Fruit fly (Drosophila melanogaster) whole organism, embryonic: ENCODE measurements around the gene wisp.

ENCODE experiments used
- Ada2b ChIP-seq: fragments of 200-800 bp; sonication (Bioruptor generic); IDR thresholded peaks from 2 replicates; pipeline ENCODE4 v1.3.6; 2022; ENCODE audit warnings: missing biosample characterization, missing genetic modification characterization
- Adf1 ChIP-seq: fragments of 200-800 bp; sonication (Bioruptor generic); IDR thresholded peaks from 2 replicates; pipeline ENCODE4 v1.3.6; 2022; ENCODE audit warnings: missing biosample characterization, missing genetic modification characterization
- Bdp1 ChIP-seq: fragments of 200-800 bp; sonication (Bioruptor generic); optimal IDR thresholded peaks from 3 replicates; lab custom pipeline; 2016; ENCODE audit warnings: missing biosample characterization, missing genetic modification characterization
- BtbVII ChIP-seq: fragments of 200-800 bp; sonication (Bioruptor generic); optimal IDR thresholded peaks from 3 replicates; lab custom pipeline; 2017; ENCODE audit warnings: missing biosample characterization, mild to moderate bottlenecking, missing genetic modification characterization
- CG10321 ChIP-seq: fragments of 200-800 bp; sonication (Bioruptor generic); IDR thresholded peaks from 2 replicates; pipeline ENCODE4 v1.3.6; 2022; ENCODE audit warnings: missing biosample characterization, missing genetic modification characterization
- CG10462 ChIP-seq: fragments of 200-800 bp; sonication (Bioruptor generic); optimal IDR thresholded peaks from 2 replicates; lab custom pipeline; 2016; ENCODE audit warnings: missing biosample characterization, missing genetic modification characterization
- CG10959 ChIP-seq: fragments of 200-800 bp; sonication (Bioruptor generic); IDR thresholded peaks from 2 replicates; pipeline ENCODE4 v1.3.6; 2022; ENCODE audit warnings: missing biosample characterization, missing genetic modification characterization
- CG11247 ChIP-seq: fragments of 200-800 bp; sonication (Bioruptor generic); IDR thresholded peaks from 2 replicates; pipeline ENCODE4 v1.3.6; 2022; ENCODE audit warnings: missing biosample characterization, missing genetic modification characterization
- CG13123 ChIP-seq: fragments of 200-800 bp; sonication (Bioruptor generic); optimal IDR thresholded peaks from 2 replicates; lab custom pipeline; 2016; ENCODE audit warnings: missing biosample characterization, missing genetic modification characterization
- CG15479 ChIP-seq: fragments of 200-800 bp; sonication (Bioruptor generic); optimal IDR thresholded peaks from 3 replicates; lab custom pipeline; 2019; ENCODE audit warnings: missing biosample characterization, mild to moderate bottlenecking, missing genetic modification characterization, moderate library complexity
- CG15696 ChIP-seq: fragments of 200-800 bp; sonication (Bioruptor generic); optimal IDR thresholded peaks from 2 replicates; lab custom pipeline; 2019; ENCODE audit warnings: missing biosample characterization, mild to moderate bottlenecking, missing genetic modification characterization, moderate library complexity
- CG1647 ChIP-seq: fragments of 200-800 bp; sonication (Bioruptor generic); optimal IDR thresholded peaks from 3 replicates; lab custom pipeline; 2016; ENCODE audit warnings: missing biosample characterization, missing genetic modification characterization
- CG1792 ChIP-seq: fragments of 200-800 bp; sonication (Bioruptor generic); optimal IDR thresholded peaks from 2 replicates; lab custom pipeline; 2016; ENCODE audit warnings: missing biosample characterization, missing genetic modification characterization
- CG2199 ChIP-seq: fragments of 200-800 bp; sonication (Bioruptor generic); IDR thresholded peaks from 3 replicates; pipeline ENCODE4 v1.3.6; 2022; ENCODE audit warnings: missing biosample characterization, missing genetic modification characterization
- CG33557 ChIP-seq: fragments of 200-800 bp; sonication (Bioruptor generic); optimal IDR thresholded peaks from 2 replicates; lab custom pipeline; 2019; ENCODE audit warnings: missing biosample characterization, mild to moderate bottlenecking, missing genetic modification characterization, moderate library complexity
- CG3407 ChIP-seq: fragments of 200-800 bp; sonication (Bioruptor generic); optimal IDR thresholded peaks from 2 replicates; lab custom pipeline; 2018; ENCODE audit warnings: missing biosample characterization, mild to moderate bottlenecking, missing genetic modification characterization
- CG4617 ChIP-seq: fragments of 200-800 bp; sonication (Bioruptor generic); optimal IDR thresholded peaks from 3 replicates; lab custom pipeline; 2016; ENCODE audit warnings: missing biosample characterization, missing genetic modification characterization, borderline replicate concordance
- CG4854 ChIP-seq: fragments of 200-800 bp; sonication (Bioruptor generic); optimal IDR thresholded peaks from 2 replicates; lab custom pipeline; 2016; ENCODE audit warnings: missing biosample characterization, missing genetic modification characterization, inconsistent platforms
- CG5953 ChIP-seq: fragments of 200-800 bp; sonication (Bioruptor generic); IDR thresholded peaks from 2 replicates; pipeline ENCODE4 v1.3.6; 2022; ENCODE audit warnings: missing biosample characterization, missing genetic modification characterization
- CG7372 ChIP-seq: fragments of 200-800 bp; sonication (Bioruptor generic); IDR thresholded peaks from 2 replicates; pipeline ENCODE4 v1.3.6; 2022; ENCODE audit warnings: missing biosample characterization, missing genetic modification characterization
- D19B ChIP-seq: fragments of 200-800 bp; sonication (Bioruptor generic); optimal IDR thresholded peaks from 2 replicates; lab custom pipeline; 2017; ENCODE audit warnings: missing biosample characterization, mild to moderate bottlenecking, missing genetic modification characterization
- Dref ChIP-seq: fragments of 200-800 bp; sonication (Bioruptor generic); IDR thresholded peaks from 2 replicates; pipeline ENCODE4 v1.3.6; 2022; ENCODE audit warnings: missing biosample characterization, missing genetic modification characterization
- Drgx ChIP-seq: fragments of 200-800 bp; sonication (Bioruptor generic); IDR thresholded peaks from 2 replicates; pipeline ENCODE4 v1.3.6; 2022; ENCODE audit warnings: missing biosample characterization, missing genetic modification characterization
- Eip74EF ChIP-seq, 2 experiments: fragments of 200-800 bp in 1 of 2; fragments of >200 bp in 1 of 2; sonication (Bioruptor generic) in 1 of 2; optimal IDR thresholded peaks; 2 replicates each; lab custom pipeline; 2017 to 2019; ENCODE audit warnings: missing biosample characterization in 2 of 2, missing genetic modification characterization in 2 of 2, mild to moderate bottlenecking in 1 of 2, moderate library complexity in 1 of 2
- Fer1 ChIP-seq: fragments of 200-800 bp; sonication (Bioruptor generic); optimal IDR thresholded peaks from 2 replicates; lab custom pipeline; 2017; ENCODE audit warnings: missing biosample characterization, mild to moderate bottlenecking, missing genetic modification characterization
- Gug ChIP-seq: fragments of 200-800 bp; sonication (Bioruptor generic); IDR thresholded peaks from 4 replicates; pipeline ENCODE4 v1.3.6; 2022; ENCODE audit warnings: missing biosample characterization, missing genetic modification characterization
- H15 ChIP-seq: fragments of 200-800 bp; sonication (Bioruptor generic); IDR thresholded peaks from 3 replicates; pipeline ENCODE4 v1.3.6; 2022; ENCODE audit warnings: missing biosample characterization, missing genetic modification characterization
- HLH3B ChIP-seq: fragments of 200-800 bp; sonication (Bioruptor generic); IDR thresholded peaks from 2 replicates; pipeline ENCODE4 v1.3.6; 2022; ENCODE audit warnings: missing biosample characterization, missing genetic modification characterization
- Jarid2 ChIP-seq: fragments of 200-800 bp; sonication (Bioruptor generic); optimal IDR thresholded peaks from 3 replicates; lab custom pipeline; 2017; ENCODE audit warnings: mild to moderate bottlenecking, missing biosample characterization, missing genetic modification reagents, missing genetic modification characterization
- Six4 ChIP-seq: fragments of 200-800 bp; sonication (Bioruptor generic); optimal IDR thresholded peaks from 2 replicates; lab custom pipeline; 2016; ENCODE audit warnings: missing biosample characterization, missing genetic modification characterization
- YL-1 ChIP-seq: fragments of 200-800 bp; sonication (Bioruptor generic); optimal IDR thresholded peaks from 3 replicates; lab custom pipeline; 2017; ENCODE audit warnings: missing biosample characterization, mild to moderate bottlenecking, missing genetic modification characterization
- ac ChIP-seq: fragments of 200-800 bp; sonication (Bioruptor generic); optimal IDR thresholded peaks from 3 replicates; lab custom pipeline; 2017; ENCODE audit warnings: missing biosample characterization, mild to moderate bottlenecking, missing genetic modification characterization
- al ChIP-seq: fragments of 200-800 bp; sonication (Bioruptor generic); IDR thresholded peaks from 2 replicates; pipeline ENCODE4 v1.3.6; 2022; ENCODE audit warnings: missing biosample characterization, missing genetic modification characterization
- bcd ChIP-seq: fragments of 200-800 bp; sonication (Bioruptor generic); optimal IDR thresholded peaks from 2 replicates; lab custom pipeline; 2017; ENCODE audit warnings: missing biosample characterization, mild to moderate bottlenecking, missing genetic modification characterization
- cg ChIP-seq: fragments of 200-800 bp; sonication (Bioruptor generic); optimal IDR thresholded peaks from 3 replicates; lab custom pipeline; 2019; ENCODE audit warnings: missing biosample characterization, mild to moderate bottlenecking, missing genetic modification characterization, moderate library complexity
- chif ChIP-seq, 2 experiments: fragments of 200-800 bp; sonication (Bioruptor generic); optimal IDR thresholded peaks; 3 replicates each; lab custom pipeline; 2016; ENCODE audit warnings: missing biosample characterization in 2 of 2, missing genetic modification characterization in 2 of 2
- da ChIP-seq: fragments of 200-800 bp; sonication (Bioruptor generic); optimal IDR thresholded peaks from 2 replicates; lab custom pipeline; 2016; ENCODE audit warnings: missing biosample characterization, missing genetic modification characterization
- dmrt11E ChIP-seq: fragments of 200-800 bp; sonication (Bioruptor generic); optimal IDR thresholded peaks from 3 replicates; lab custom pipeline; 2018; ENCODE audit warnings: missing biosample characterization, mild to moderate bottlenecking, missing genetic modification characterization, moderate library complexity
- eyg ChIP-seq: fragments of 200-800 bp; sonication (Bioruptor generic); optimal IDR thresholded peaks from 3 replicates; lab custom pipeline; 2016; ENCODE audit warnings: missing biosample characterization, missing genetic modification characterization
- ftz-f1 ChIP-seq: fragments of 200-800 bp; sonication (Bioruptor generic); optimal IDR thresholded peaks from 2 replicates; lab custom pipeline; 2016; ENCODE audit warnings: missing biosample characterization, missing genetic modification characterization
- gro ChIP-seq: fragments of 200-800 bp; sonication (Bioruptor generic); optimal IDR thresholded peaks from 2 replicates; lab custom pipeline; 2016; ENCODE audit warnings: missing biosample characterization, missing genetic modification characterization
- hth ChIP-seq: fragments of >200 bp; optimal IDR thresholded peaks from 2 replicates; lab custom pipeline; 2017; ENCODE audit warnings: inconsistent platforms
- ind ChIP-seq: fragments of 200-800 bp; sonication (Bioruptor generic); optimal IDR thresholded peaks from 3 replicates; lab custom pipeline; 2016; ENCODE audit warnings: missing biosample characterization, missing genetic modification characterization
- maf-S ChIP-seq: fragments of 200-800 bp; sonication (Bioruptor generic); optimal IDR thresholded peaks from 2 replicates; lab custom pipeline; 2016; ENCODE audit warnings: missing biosample characterization, missing genetic modification characterization
- phol ChIP-seq: fragments of 200-800 bp; sonication (Bioruptor generic); optimal IDR thresholded peaks from 3 replicates; lab custom pipeline; 2018; ENCODE audit warnings: missing biosample characterization, mild to moderate bottlenecking, missing genetic modification characterization, moderate library complexity
- pita ChIP-seq: fragments of 200-800 bp; sonication (Bioruptor generic); optimal IDR thresholded peaks from 2 replicates; lab custom pipeline; 2017; ENCODE audit warnings: missing biosample characterization, mild to moderate bottlenecking, missing genetic modification characterization
- pros ChIP-seq: fragments of 200-800 bp; sonication (Bioruptor generic); optimal IDR thresholded peaks from 3 replicates; lab custom pipeline; 2019; ENCODE audit warnings: missing biosample characterization, mild to moderate bottlenecking, missing genetic modification characterization, moderate library complexity
- scrt ChIP-seq: fragments of 200-800 bp; sonication (Bioruptor generic); optimal IDR thresholded peaks from 2 replicates; lab custom pipeline; 2018; ENCODE audit warnings: missing biosample characterization, mild to moderate bottlenecking, missing genetic modification characterization, moderate library complexity
- slou ChIP-seq: fragments of 200-800 bp; sonication (Bioruptor generic); optimal IDR thresholded peaks from 3 replicates; lab custom pipeline; 2016; ENCODE audit warnings: missing biosample characterization, missing genetic modification characterization
- sug ChIP-seq: fragments of 200-800 bp; optimal IDR thresholded peaks from 2 replicates; lab custom pipeline; 2019; ENCODE audit warnings: missing biosample characterization, mild to moderate bottlenecking, missing genetic modification characterization, moderate library complexity
- trh ChIP-seq: fragments of 200-800 bp; sonication (Bioruptor generic); optimal IDR thresholded peaks from 2 replicates; lab custom pipeline; 2016; ENCODE audit warnings: missing biosample characterization, missing genetic modification characterization

Gene wisp

DNA sequence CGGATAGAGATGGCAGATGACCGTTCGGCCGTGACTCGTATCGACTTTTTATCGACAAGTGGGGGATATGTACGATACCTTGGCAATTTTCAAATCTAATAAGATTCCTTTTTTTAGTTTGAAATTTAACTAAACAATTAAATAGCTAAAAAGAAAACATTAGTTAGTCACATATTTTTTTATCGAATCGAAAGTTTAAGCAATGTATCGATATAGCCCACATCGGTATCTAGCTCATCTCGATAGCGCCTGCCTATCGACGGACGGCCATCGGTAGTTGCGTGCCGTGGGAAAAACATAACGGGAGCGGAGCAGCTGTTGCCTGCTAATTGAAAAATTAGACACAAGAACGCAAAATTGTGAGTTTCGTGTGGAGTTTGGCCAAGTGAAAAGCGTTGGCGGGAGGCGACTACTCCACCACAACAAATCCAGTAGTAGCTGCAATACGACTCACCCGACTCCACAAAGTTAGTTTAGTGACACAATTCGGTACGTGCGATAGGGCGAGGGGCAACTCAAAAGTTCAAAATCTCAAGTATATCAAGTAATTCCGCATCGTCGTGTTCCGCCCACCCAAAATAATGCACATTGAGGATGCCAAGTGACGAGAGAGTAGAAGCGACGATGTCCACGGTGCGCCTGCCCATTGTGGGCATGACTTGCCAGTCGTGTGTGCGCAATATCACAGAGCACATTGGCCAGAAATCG is 38.8 kb upstream of the wisp start, which contains the start of the genes CG10347 and ATP7 (continued):
- TF ChIP-seq hth (lab: Kevin White, UChicago) (no peak), CG13123 (GFP tag; lab: Kevin White, UChicago) (no peak), Dref (GFP tag; lab: Robert Waterston, UW) (peak; percentile 87), ac (GFP tag; lab: Kevin White, UChicago) (no peak), CG5953 (no peak), YL-1 (GFP tag; lab: Kevin White, UChicago) (peak; percentile 46), CG1647 (GFP tag; lab: Kevin White, UChicago) (no peak), Ada2b (no peak), trh (no peak), CG33557 (no peak), Six4 (GFP tag; lab: Kevin White, UChicago) (no peak), da (GFP tag; lab: Kevin White, UChicago) (no peak), HLH3B (GFP tag; lab: Robert Waterston, UW) (no peak), CG10321 (GFP tag; lab: Robert Waterston, UW) (no peak), CG7372 (GFP tag; lab: Robert Waterston, UW) (no peak), CG1792 (GFP tag; lab: Kevin White, UChicago) (peak; percentile 11), eyg (GFP tag; lab: Kevin White, UChicago) (no peak), cg (GFP tag; lab: Kevin White, UChicago) (no peak), Eip74EF (GFP tag; optimal IDR thresholded peaks at IDR 0.05; lab: Kevin White, UChicago) (no peak), D19B (GFP tag; lab: Kevin White, UChicago) (no peak), CG11247 (no peak), Adf1 (GFP tag; lab: Robert Waterston, UW) (no peak), CG4617 (GFP tag; lab: Kevin White, UChicago) (peak; percentile 23), Bdp1 (GFP tag; lab: Kevin White, UChicago) (no peak), CG10462 (GFP tag; lab: Kevin White, UChicago) (peak; percentile 43), BtbVII (GFP tag; lab: Kevin White, UChicago) (no peak), Gug (GFP tag; lab: Robert Waterston, UW) (peak; percentile 20; the same call in 1 of the 4 replicates), CG3407 (GFP tag; lab: Kevin White, UChicago) (no peak), chif (GFP tag; optimal IDR thresholded peaks at IDR 0.05; lab: Kevin White, UChicago) (no peak), dmrt11E (tag; lab: Kevin White, UChicago) (no peak), phol (peak; percentile 38), Fer1 (GFP tag; lab: Kevin White, UChicago) (peak; percentile 53), pros (no peak), CG2199 (no peak), CG4854 (GFP tag; lab: Kevin White, UChicago) (no peak), CG15479 (GFP tag; lab: Kevin White, UChicago) (no peak), slou (GFP tag; lab: Kevin White, UChicago) (no peak), CG10959 (no peak), sug (tag; lab: Kevin White, UChicago) (peak; percentile 49), bcd (GFP tag; lab: Kevin White, UChicago) (no peak), scrt (GFP tag; lab: Kevin White, UChicago) (no peak), maf-S (GFP tag; lab: Kevin White, UChicago) (no peak), Jarid2 (GFP tag; lab: Kevin White, UChicago) (peak; percentile 80), gro (GFP tag; lab: Kevin White, UChicago) (peak; percentile 0), Drgx (GFP tag; lab: Robert Waterston, UW) (no peak), CG15696 (tag; lab: Kevin White, UChicago) (peak; percentile 1), al (GFP tag; lab: Robert Waterston, UW) (no peak), H15 (0 out of 3 replicates have a peak, but pooled peaks have one; percentile 23), ind (GFP tag; lab: Kevin White, UChicago) (peak; percentile 21), ftz-f1 (GFP tag; lab: Kevin White, UChicago) (no peak), pita (GFP tag; lab: Kevin White, UChicago) (no peak)
